Worm (Caenorhabditis elegans): ENCODE measurements around the gene cdf-1.

Gene cdf-1

DNA sequence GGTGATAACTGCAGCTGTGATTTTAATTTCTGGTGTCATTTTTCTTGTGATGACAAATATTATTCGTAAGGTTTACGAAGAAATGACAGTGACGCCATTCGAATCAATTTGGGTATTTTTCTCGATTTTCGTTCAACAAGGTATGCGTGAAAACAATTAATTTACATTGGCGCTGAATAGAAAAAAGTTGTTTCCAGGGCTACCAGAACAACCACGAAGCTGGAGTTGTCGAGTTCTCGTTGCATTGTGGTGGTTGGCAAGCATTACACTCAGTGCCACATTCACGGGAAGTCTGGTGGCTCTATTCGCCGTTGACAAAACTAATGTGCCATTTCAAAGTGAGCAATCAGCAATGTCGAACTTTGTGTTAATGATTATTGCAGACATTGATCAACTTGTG is 2.8 kb upstream of the cdf-1 start:
- TF ChIP-seq F44E2.7 (GFP tag; IDR thresholded peaks at IDR 0.05): no peak
- peak in 1 of 2 experiments; percentile 96 for TF ChIP-seq unc-62 (GFP tag; optimal IDR thresholded peaks at IDR 0.05 in 1 of 2)
- TF ChIP-seq unc-62 (tag; optimal IDR thresholded peaks at IDR 0.05): no peak

DNA sequence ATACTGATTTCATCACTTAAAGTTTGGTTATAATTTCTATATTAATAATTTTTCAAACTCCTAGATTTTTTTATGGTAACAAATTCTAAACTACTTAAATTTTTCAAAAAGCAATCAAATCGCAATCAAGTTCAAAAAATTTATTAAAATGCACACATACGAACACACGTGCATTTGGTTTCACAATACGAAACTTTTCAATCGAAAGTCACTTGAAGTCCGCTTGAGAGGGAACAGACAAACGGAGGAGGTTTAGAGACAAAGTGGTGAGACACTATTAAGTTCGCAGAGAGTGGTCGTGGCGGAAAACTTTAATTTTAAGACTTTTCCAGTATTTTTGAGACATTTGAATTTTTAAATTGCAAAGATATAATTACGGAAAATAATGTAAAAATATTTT is 719 bp upstream of the cdf-1 start, which contains the start of gene glr-8:
Gene glr-8, plus strand, starts transcription at position 319 of the 400 bp plus-strand sequence.
- TF ChIP-seq daf-16 (GFP tag; optimal IDR thresholded peaks at IDR 0.05) (no peak), daf-16 (tag; optimal IDR thresholded peaks at IDR 0.05) (peak; percentile 19), hlh-30 (tag; optimal IDR thresholded peaks at IDR 0.05; ENCODE audit: insufficient read depth) (peak; percentile 55), aha-1 (tag) (peak; percentile 54), fkh-10 (GFP tag; optimal IDR thresholded peaks at IDR 0.05) (no peak), tag-97 (GFP tag; IDR thresholded peaks at IDR 0.05) (no peak), zip-11 (GFP tag; IDR thresholded peaks at IDR 0.05) (no peak), ztf-11 (tag; optimal IDR thresholded peaks at IDR 0.05) (no peak), unc-62 (GFP tag; optimal IDR thresholded peaks at IDR 0.05 in 1 of 2) (peak in 1 of 2 experiments; percentile 2), unc-62 (tag; optimal IDR thresholded peaks at IDR 0.05) (no peak), mdl-1 (tag; optimal IDR thresholded peaks at IDR 0.05) (peak in 1 of 2 experiments; percentile 5), zfp-2 (tag; optimal IDR thresholded peaks at IDR 0.05) (no peak), dve-1 (tag; optimal IDR thresholded peaks at IDR 0.05; ENCODE audit: insufficient read depth) (peak; percentile 35), snpc-1.2 (GFP tag; IDR thresholded peaks at IDR 0.05) (no peak)

DNA sequence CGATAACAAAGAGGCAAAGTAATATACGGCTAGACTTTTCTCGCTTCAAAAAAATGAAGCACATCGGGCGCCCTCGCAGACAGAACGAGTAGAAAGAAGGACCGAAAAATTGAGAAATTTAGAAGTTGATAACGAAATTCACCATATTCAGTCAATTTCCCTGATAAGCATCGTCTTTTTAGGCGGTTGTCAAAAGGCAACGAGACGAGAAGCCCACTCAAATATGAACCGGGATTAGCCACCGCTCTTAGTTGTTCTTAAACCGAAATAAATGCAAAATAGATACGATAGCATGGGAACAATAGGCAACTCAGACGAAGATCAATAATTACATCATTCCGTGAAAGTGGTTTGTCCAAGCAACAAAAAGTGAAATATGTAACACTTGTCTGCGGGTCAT is 1.8 kb downstream of the cdf-1 start:
- TF ChIP-seq unc-130 (GFP tag; optimal IDR thresholded peaks at IDR 0.05) (no peak), snpc-1.2 (GFP tag; IDR thresholded peaks at IDR 0.05) (no peak), zag-1 (tag; optimal IDR thresholded peaks at IDR 0.05) (no peak), snpc-4 (tag; optimal IDR thresholded peaks at IDR 0.05) (no peak), ztf-7 (tag; optimal IDR thresholded peaks at IDR 0.05) (peak; percentile 15), dve-1 (tag; optimal IDR thresholded peaks at IDR 0.05; ENCODE audit: insufficient read depth) (peak; percentile 57), dmd-9 (GFP tag; IDR thresholded peaks at IDR 0.05) (no peak), ceh-32 (tag; optimal IDR thresholded peaks at IDR 0.05; ENCODE audit: poor library complexity) (no peak), pqm-1 (tag; optimal IDR thresholded peaks at IDR 0.05) (peak; percentile 59), zip-2 (tag; optimal IDR thresholded peaks at IDR 0.05) (no peak), gei-8 (GFP tag; optimal IDR thresholded peaks at IDR 0.05) (no peak), daf-12 (tag; optimal IDR thresholded peaks at IDR 0.05) (no peak), rbr-2 (tag; optimal IDR thresholded peaks at IDR 0.05) (no peak), daf-19 (GFP tag; conservative IDR thresholded peaks at IDR 0.05) (no peak), ceh-20 (GFP tag; IDR thresholded peaks at IDR 0.05) (no peak), nhr-42 (GFP tag; IDR thresholded peaks at IDR 0.05) (no peak), aly-2 (tag; optimal IDR thresholded peaks at IDR 0.05) (no peak), ZK337.2 (GFP tag; IDR thresholded peaks at IDR 0.05) (no peak), lin-29 (GFP tag; IDR thresholded peaks at IDR 0.05) (no peak), daf-16 (GFP tag; optimal IDR thresholded peaks at IDR 0.05) (no peak), daf-16 (tag; optimal IDR thresholded peaks at IDR 0.05) (peak; percentile 48)

DNA sequence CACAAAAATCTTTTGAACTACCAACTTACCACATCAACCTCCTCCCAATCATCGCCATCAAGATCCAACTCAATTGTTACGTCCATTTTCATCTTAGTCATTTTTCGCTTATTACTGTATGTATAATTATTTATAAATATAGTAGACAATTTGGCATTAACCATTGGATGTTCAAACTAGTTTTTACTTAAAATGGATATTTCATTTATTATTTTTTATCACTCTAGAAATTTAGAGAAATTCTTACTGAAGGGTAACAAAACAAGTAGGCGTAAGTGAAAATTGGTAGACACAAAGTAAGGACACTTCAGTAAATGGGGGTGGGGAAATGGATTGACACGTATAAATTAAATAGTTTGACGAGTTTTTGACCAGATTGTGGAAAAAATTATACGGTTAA is 5.2 kb downstream of the cdf-1 start, which contains the start of gene actl-1:
Gene actl-1, minus strand, starts transcription at position 101 of the 400 bp plus-strand sequence.
- no peak for TF ChIP-seq mes-2 (tag; optimal IDR thresholded peaks at IDR 0.05; ENCODE audit: poor library complexity, severe bottlenecking)
- no peak for TF ChIP-seq tag-97 (GFP tag; IDR thresholded peaks at IDR 0.05)
- TF ChIP-seq nhr-25 (tag; optimal IDR thresholded peaks at IDR 0.05; ENCODE audit: borderline replicate concordance, insufficient read depth): no peak
- no peak for TF ChIP-seq daf-16 (GFP tag; optimal IDR thresholded peaks at IDR 0.05)
- no peak for TF ChIP-seq daf-16 (tag; optimal IDR thresholded peaks at IDR 0.05)

DNA sequence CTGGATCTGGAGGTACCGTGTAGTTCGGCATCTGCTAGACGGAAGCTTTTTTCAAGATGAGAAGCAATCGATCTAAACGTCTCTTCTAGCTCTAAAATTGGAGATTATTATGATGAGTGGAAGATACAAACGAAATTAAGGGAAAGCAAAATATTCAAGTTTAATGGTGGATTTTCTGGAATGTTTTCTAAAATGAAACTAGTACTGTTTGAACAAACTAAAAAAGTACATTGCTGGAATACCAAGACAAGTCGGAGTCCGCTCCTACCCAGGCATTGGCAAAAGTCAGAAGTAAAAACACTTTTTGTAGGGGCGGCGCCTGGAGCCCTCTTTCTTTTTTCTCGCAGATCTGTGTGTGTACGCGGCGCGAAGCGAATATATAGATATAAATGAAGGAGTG is 20.2 kb downstream of the cdf-1 start, which contains the start of gene gar-1:
Gene gar-1, minus strand, starts transcription at position 101 of the 400 bp plus-strand sequence.
- no peak for TF ChIP-seq ZK337.2 (GFP tag; IDR thresholded peaks at IDR 0.05)
- TF ChIP-seq madf-5 (GFP tag; IDR thresholded peaks at IDR 0.05): no peak
- no peak for TF ChIP-seq attf-4 (tag; optimal IDR thresholded peaks at IDR 0.05)
- TF ChIP-seq nhr-6 (tag; optimal IDR thresholded peaks at IDR 0.05): no peak
- no peak for TF ChIP-seq madf-9 (GFP tag; conservative IDR thresholded peaks at IDR 0.05)
- no peak for TF ChIP-seq nhr-111 (GFP tag; optimal IDR thresholded peaks at IDR 0.05)
- no peak for TF ChIP-seq mxl-3 (GFP tag; optimal IDR thresholded peaks at IDR 0.05)
- TF ChIP-seq ceh-32 (tag; optimal IDR thresholded peaks at IDR 0.05; ENCODE audit: poor library complexity): no peak
- no peak for TF ChIP-seq vab-7 (GFP tag; IDR thresholded peaks at IDR 0.05)
- TF ChIP-seq saeg-2 (GFP tag; IDR thresholded peaks at IDR 0.05): no peak
- TF ChIP-seq dpl-1 (GFP tag; optimal IDR thresholded peaks at IDR 0.05): no peak
- TF ChIP-seq F10B5.3 (tag; optimal IDR thresholded peaks at IDR 0.05): no peak
- no peak for TF ChIP-seq nhr-11 (tag; optimal IDR thresholded peaks at IDR 0.05)
- TF ChIP-seq pqm-1 (tag; optimal IDR thresholded peaks at IDR 0.05): no peak
- TF ChIP-seq ces-1 (GFP tag; optimal IDR thresholded peaks at IDR 0.05): no peak

Measured in whole organism, L4 larva.